Worm (Caenorhabditis elegans): ENCODE measurements around the gene Y44A6D.5.

- TF ChIP-seq skn-1 (tag; optimal IDR thresholded peaks at IDR 0.05), result no peak
- no peak for TF ChIP-seq zag-1 (tag; optimal IDR thresholded peaks at IDR 0.05)
- no peak for TF ChIP-seq pha-4 (GFP tag; IDR thresholded peaks at IDR 0.05)
- TF ChIP-seq pha-4 (tag; optimal IDR thresholded peaks at IDR 0.05), result no peak
- no peak for TF ChIP-seq hif-1 (tag; optimal IDR thresholded peaks at IDR 0.05)
- TF ChIP-seq nhr-10 (tag; optimal IDR thresholded peaks at IDR 0.05), result no peak
- TF ChIP-seq egl-27 (tag; optimal IDR thresholded peaks at IDR 0.05), result no peak
- TF ChIP-seq ceh-62 (tag; optimal IDR thresholded peaks at IDR 0.05), result no peak
Measured at ce11 chrV:20790011-20790410, 12.8 kb downstream of the Y44A6D.5 start, which contains the start of gene Y44A6D.1.

Data from whole organism, L4 larva.